Worm (Caenorhabditis elegans): ENCODE measurements around the gene F14H3.4.
A peak's percentile ranks its signal among the peaks of the same experiment; 100 is the strongest.
"Not testable (repeated sequence)": the region's sequence is repeated elsewhere in the genome, so short reads cannot be mapped to it uniquely, and the experiment has no call there.

Gene F14H3.4

DNA sequence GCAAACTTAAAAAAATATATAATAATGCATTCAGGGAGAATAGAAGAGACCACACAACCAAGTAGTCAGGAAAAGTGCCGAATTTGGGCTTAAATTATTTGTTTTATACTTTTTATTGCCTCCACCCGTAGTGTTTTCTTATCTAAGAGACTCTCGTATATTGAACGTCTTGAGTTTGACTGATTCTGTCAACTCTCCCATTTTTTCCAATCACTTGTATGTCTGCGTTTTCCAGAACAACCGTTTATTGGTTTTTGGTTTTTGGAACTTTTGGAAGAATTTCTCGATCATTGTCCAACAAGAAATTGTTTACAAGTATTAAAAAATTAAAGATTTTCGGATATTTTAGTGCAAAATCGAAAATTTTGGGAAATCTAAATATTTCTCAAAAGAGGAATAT is 11.2 kb downstream of the F14H3.4 start:
- TF ChIP-seq crh-2 (tag; optimal IDR thresholded peaks at IDR 0.05) (peak; percentile 23), fos-1 (tag; optimal IDR thresholded peaks at IDR 0.05) (peak; percentile 31), nhr-11 (tag; optimal IDR thresholded peaks at IDR 0.05) (no peak), sma-9 (GFP tag; optimal IDR thresholded peaks at IDR 0.05) (peak; percentile 23), sma-9 (tag; optimal IDR thresholded peaks at IDR 0.05) (no peak), lin-13 (GFP tag; optimal IDR thresholded peaks at IDR 0.05) (no peak)

DNA sequence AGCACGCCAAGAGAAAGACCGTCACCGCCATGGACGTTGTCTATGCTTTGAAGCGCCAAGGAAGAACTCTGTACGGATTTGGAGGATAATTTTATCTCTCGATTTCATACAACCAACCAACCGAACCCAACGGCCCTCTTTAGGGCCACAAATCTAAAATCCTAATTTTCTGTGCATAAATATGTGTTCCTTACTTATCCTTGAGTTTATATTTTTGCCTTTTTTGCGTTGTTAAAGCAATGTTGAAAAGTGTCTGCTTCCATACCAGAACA is 12.2 kb downstream of the F14H3.4 start:
- TF ChIP-seq F13H6.1 (tag; optimal IDR thresholded peaks at IDR 0.05) = no peak
- TF ChIP-seq nhr-6 (tag; optimal IDR thresholded peaks at IDR 0.05) = no peak
- TF ChIP-seq peb-1 (tag; optimal IDR thresholded peaks at IDR 0.05) = no peak
- no peak for TF ChIP-seq lin-11 (tag; optimal IDR thresholded peaks at IDR 0.05)
- no peak for TF ChIP-seq nhr-25 (tag; optimal IDR thresholded peaks at IDR 0.05)
- no peak for TF ChIP-seq gmeb-1 (tag; optimal IDR thresholded peaks at IDR 0.05)
- TF ChIP-seq ama-1 (optimal IDR thresholded peaks at IDR 0.05) = no peak

ce11 chrV:16041925-16042742 is 12.7 kb downstream of the F14H3.4 start, which contains the start of the genes his-2 and his-1:
Gene his-2 (minus strand): TSS chrV:16042283.
Gene his-1 (plus strand): TSS chrV:16042520.
- peak; percentile 19 for TF ChIP-seq nhr-25 (tag; optimal IDR thresholded peaks at IDR 0.05)

DNA sequence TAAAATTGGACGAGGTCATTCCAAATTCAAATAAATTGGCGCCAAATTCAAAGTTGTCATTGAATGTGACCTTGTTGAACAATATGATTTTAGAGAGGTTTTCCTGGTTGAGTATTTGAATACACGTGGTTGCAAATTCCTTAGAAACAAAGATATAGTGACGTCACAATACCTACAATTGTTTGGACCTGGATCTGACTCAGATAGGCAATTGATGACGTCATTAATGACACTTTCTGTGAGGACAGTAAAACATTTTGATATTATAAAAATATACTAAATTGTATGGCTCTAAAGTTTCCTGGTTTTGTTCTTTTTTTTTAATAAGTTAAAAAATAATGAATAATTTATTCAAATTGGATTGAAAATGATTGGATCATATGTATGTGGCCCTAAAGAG is 13.5 kb downstream of the F14H3.4 start:
- no peak for TF ChIP-seq ztf-4 (tag; optimal IDR thresholded peaks at IDR 0.05)
- TF ChIP-seq mab-5 (tag; optimal IDR thresholded peaks at IDR 0.05) = no peak
- no peak for TF ChIP-seq zag-1 (tag; optimal IDR thresholded peaks at IDR 0.05)
- no peak for TF ChIP-seq fos-1 (tag; optimal IDR thresholded peaks at IDR 0.05)
- TF ChIP-seq elt-3 (tag; optimal IDR thresholded peaks at IDR 0.05) = no peak

DNA sequence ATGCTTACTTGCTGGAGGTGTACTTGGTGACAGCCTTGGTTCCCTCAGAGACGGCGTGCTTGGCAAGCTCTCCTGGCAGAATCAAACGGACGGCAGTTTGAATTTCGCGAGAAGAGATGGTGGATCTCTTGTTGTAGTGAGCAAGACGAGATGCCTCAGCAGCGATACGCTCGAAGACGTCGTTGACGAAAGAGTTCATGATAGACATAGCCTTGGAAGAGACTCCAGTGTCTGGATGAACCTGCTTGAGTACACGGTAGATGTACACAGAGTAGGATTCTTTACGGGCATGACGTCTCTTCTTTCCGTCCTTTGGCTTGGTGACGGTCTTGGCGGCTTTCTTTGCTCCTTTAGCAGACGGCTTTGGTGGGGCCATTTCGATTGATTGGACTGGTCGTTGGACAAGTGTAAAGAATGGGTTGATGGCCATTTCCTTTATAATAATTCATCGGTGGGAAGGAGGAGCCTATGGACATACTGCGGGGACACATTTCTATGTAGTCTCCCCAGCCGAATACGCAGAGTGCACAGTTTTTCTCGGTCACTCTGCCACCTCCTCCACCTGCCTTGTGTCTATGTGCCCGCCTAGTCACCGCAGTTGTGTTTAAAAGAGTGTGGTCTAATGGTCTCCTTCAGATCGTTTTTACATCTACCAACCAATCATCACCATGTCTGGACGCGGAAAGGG is 14.6 kb downstream of the F14H3.4 start, which contains the start of the genes his-4 and his-3:
Gene his-4, minus strand, starts transcription at position 376 of the 688 bp plus-strand sequence.
Gene his-3, plus strand, starts transcription at position 669 of the 688 bp plus-strand sequence.
- peak; percentile 27 for TF ChIP-seq nhr-129 (tag; optimal IDR thresholded peaks at IDR 0.05)
- TF ChIP-seq sma-9 (GFP tag; optimal IDR thresholded peaks at IDR 0.05) = peak; percentile 59
- not testable (repeated sequence) for TF ChIP-seq sma-9 (tag; optimal IDR thresholded peaks at IDR 0.05)
- TF ChIP-seq sma-3 (GFP tag; optimal IDR thresholded peaks at IDR 0.05) = peak; percentile 39
- TF ChIP-seq ceh-16 (tag; optimal IDR thresholded peaks at IDR 0.05) = peak; percentile 95
- TF ChIP-seq lsy-2 (tag; optimal IDR thresholded peaks at IDR 0.05) = peak in 1 of 2 experiments; percentile 38
- peak; percentile 49 for TF ChIP-seq fos-1 (tag; optimal IDR thresholded peaks at IDR 0.05)
- TF ChIP-seq nhr-25 (tag; optimal IDR thresholded peaks at IDR 0.05) = peak; percentile 85
- TF ChIP-seq nhr-6 (tag; optimal IDR thresholded peaks at IDR 0.05) = peak; percentile 52
- peak; percentile 27 for TF ChIP-seq F13H6.1 (tag; optimal IDR thresholded peaks at IDR 0.05)
- peak; percentile 24 for TF ChIP-seq lin-13 (GFP tag; optimal IDR thresholded peaks at IDR 0.05)

DNA sequence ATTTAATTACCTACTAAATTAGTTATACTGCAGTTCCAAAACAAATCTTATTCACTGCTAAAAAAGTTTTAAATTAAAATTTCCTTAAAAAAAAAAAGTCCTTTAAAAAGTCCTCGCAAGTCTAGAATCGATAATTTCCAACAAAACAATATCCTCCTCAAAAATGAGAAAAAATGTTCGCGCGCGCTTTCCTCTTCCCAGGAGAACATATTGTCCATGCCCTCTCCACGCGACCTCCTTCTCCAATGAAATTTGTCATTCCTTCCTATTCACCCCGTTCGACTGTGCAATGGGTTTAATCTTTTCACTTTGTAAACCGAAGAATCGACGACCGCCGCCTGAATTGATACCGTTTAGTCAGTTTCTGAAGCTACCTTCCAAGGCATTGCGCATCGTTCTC is 18.7 kb downstream of the F14H3.4 start, which contains the start of gene T10C6.10:
Gene T10C6.10, plus strand, starts transcription at position 248 of the 400 bp plus-strand sequence.
- TF ChIP-seq mbf-1 (tag; optimal IDR thresholded peaks at IDR 0.05) = no peak
- TF ChIP-seq egl-27 (tag; optimal IDR thresholded peaks at IDR 0.05) = no peak
- TF ChIP-seq fos-1 (tag; optimal IDR thresholded peaks at IDR 0.05) = no peak
- TF ChIP-seq dmd-4 (tag; optimal IDR thresholded peaks at IDR 0.05) = no peak
- TF ChIP-seq nhr-77 (tag; optimal IDR thresholded peaks at IDR 0.05) = no peak
- TF ChIP-seq peb-1 (tag; optimal IDR thresholded peaks at IDR 0.05) = no peak

DNA sequence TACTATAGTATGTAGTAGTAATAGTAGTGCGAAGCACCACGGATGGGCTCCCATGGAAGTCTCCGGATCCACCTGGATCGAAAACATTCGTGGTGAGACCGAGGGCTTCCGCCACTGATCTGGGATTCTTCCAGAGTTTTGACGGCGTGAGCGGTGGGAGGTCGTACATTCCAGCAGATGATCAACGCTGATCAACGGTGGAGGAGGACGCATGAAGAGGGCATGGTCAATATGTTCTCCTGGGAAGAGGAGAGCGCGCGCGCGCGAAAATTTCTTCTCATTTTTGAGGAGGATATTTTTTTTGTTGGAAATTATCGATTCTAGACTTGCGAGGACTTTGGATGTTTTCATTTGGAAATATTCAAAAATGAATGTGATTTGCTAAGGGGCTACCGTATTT is 21.4 kb downstream of the F14H3.4 start:
- TF ChIP-seq C34F6.9 (tag; optimal IDR thresholded peaks at IDR 0.05) (no peak), nhr-6 (tag; optimal IDR thresholded peaks at IDR 0.05) (no peak), sma-3 (GFP tag; optimal IDR thresholded peaks at IDR 0.05) (no peak), gmeb-1 (tag; optimal IDR thresholded peaks at IDR 0.05) (no peak), F13H6.1 (tag; optimal IDR thresholded peaks at IDR 0.05) (no peak), alr-1 (tag; optimal IDR thresholded peaks at IDR 0.05) (no peak), unc-55 (GFP tag; optimal IDR thresholded peaks at IDR 0.05) (no peak), nhr-25 (tag; optimal IDR thresholded peaks at IDR 0.05) (no peak), nhr-21 (tag; optimal IDR thresholded peaks at IDR 0.05) (no peak), aly-2 (tag; optimal IDR thresholded peaks at IDR 0.05) (no peak), ZK546.5 (tag; optimal IDR thresholded peaks at IDR 0.05) (no peak), ztf-4 (tag; optimal IDR thresholded peaks at IDR 0.05) (no peak), ceh-82 (tag; optimal IDR thresholded peaks at IDR 0.05) (no peak), skn-1 (tag; optimal IDR thresholded peaks at IDR 0.05) (no peak), nhr-10 (tag; optimal IDR thresholded peaks at IDR 0.05) (no peak), ama-1 (optimal IDR thresholded peaks at IDR 0.05) (no peak), snpc-4 (tag; optimal IDR thresholded peaks at IDR 0.05) (no peak), mbf-1 (tag; optimal IDR thresholded peaks at IDR 0.05) (no peak)
